Worm (Caenorhabditis elegans) whole organism, L4 larva: ENCODE measurements around the gene C43C3.4.
"Not testable (repeated sequence)": the region's sequence is repeated elsewhere in the genome, so short reads cannot be mapped to it uniquely, and the experiment has no call there.

Experiments used
- F10B5.3 ChIP-seq: sonication (generic microtip); optimal IDR thresholded peaks from 2 replicates; lab custom pipeline; 2016; ENCODE audit warnings: mild to moderate bottlenecking, missing genetic modification characterization, missing compliant biosample characterization
- R02D3.7 ChIP-seq: fragments of 150-350 bp; sonication (generic microtip); optimal IDR thresholded peaks from 3 replicates; lab custom pipeline; 2014; ENCODE audit warnings: missing biosample characterization, missing genetic modification characterization
- T20F7.1 ChIP-seq: fragments of 200-800 bp; sonication (Bioruptor generic); optimal IDR thresholded peaks from 2 replicates; lab custom pipeline; 2018; ENCODE audit warnings: mild to moderate bottlenecking, missing genetic modification characterization, missing compliant biosample characterization
- Y5F2A.4 ChIP-seq: fragments of 200-800 bp; sonication (Bioruptor generic); optimal IDR thresholded peaks from 2 replicates; lab custom pipeline; 2018; ENCODE audit warnings: mild to moderate bottlenecking, missing genetic modification characterization, missing compliant biosample characterization
- aha-1 ChIP-seq: fragments of 150-350 bp; peaks from one replicate; lab custom pipeline; 2014; ENCODE audit warnings: missing biosample characterization, missing genetic modification characterization
- arid-1 ChIP-seq: fragments of 200-800 bp; sonication (Bioruptor generic); conservative IDR thresholded peaks from 2 replicates; pipeline ENCODE4 v1.3.6; 2022; ENCODE audit warnings: missing genetic modification reagents, missing genetic modification characterization, missing compliant biosample characterization
- ceh-28 ChIP-seq: fragments of 150-350 bp; optimal IDR thresholded peaks from 2 replicates; lab custom pipeline; 2014; ENCODE audit warnings: missing biosample characterization, missing genetic modification reagents, missing genetic modification characterization
- ceh-62 ChIP-seq: sonication (generic microtip); optimal IDR thresholded peaks from 2 replicates; lab custom pipeline; 2017; ENCODE audit warnings: missing biosample characterization, missing genetic modification characterization
- daf-8 ChIP-seq: fragments of 200-800 bp; sonication (Bioruptor generic); IDR thresholded peaks from 2 replicates; pipeline ENCODE4 v1.3.6; 2022; ENCODE audit warnings: missing genetic modification characterization, missing compliant biosample characterization
- dmd-6 ChIP-seq: fragments of 200-800 bp; sonication (Bioruptor generic); IDR thresholded peaks from 2 replicates; pipeline ENCODE4 v1.3.6; 2022; ENCODE audit warnings: missing genetic modification reagents, missing genetic modification characterization, missing compliant biosample characterization
- dmd-8 ChIP-seq: fragments of 200-800 bp; sonication (Bioruptor generic); IDR thresholded peaks from 2 replicates; pipeline ENCODE4 v1.3.6; 2022; ENCODE audit warnings: missing genetic modification characterization, missing compliant biosample characterization
- dmd-9 ChIP-seq: fragments of 200-800 bp; sonication (Bioruptor generic); IDR thresholded peaks from 2 replicates; pipeline ENCODE4 v1.3.6; 2022; ENCODE audit warnings: missing genetic modification reagents, missing genetic modification characterization, missing compliant biosample characterization
- dpl-1 ChIP-seq: fragments of 150-350 bp; optimal IDR thresholded peaks from 2 replicates; lab custom pipeline; 2014; ENCODE audit warnings: missing biosample characterization, missing genetic modification reagents, missing genetic modification characterization
- hlh-11 ChIP-seq: fragments of 200-800 bp; sonication (Bioruptor generic); optimal IDR thresholded peaks from 2 replicates; lab custom pipeline; 2018; ENCODE audit warnings: mild to moderate bottlenecking, missing genetic modification characterization, missing compliant biosample characterization
- jun-1 ChIP-seq: fragments of 150-350 bp; optimal IDR thresholded peaks from 2 replicates; lab custom pipeline; 2014; ENCODE audit warnings: missing biosample characterization, missing genetic modification reagents, missing genetic modification characterization
- lin-15B ChIP-seq: fragments of 150-350 bp; sonication (generic microtip); optimal IDR thresholded peaks from 3 replicates; lab custom pipeline; 2014; ENCODE audit warnings: missing biosample characterization, missing genetic modification characterization
- mdt-29 ChIP-seq: fragments of 200-800 bp; sonication (Bioruptor generic); IDR thresholded peaks from 2 replicates; pipeline ENCODE4 v1.3.6; 2022; ENCODE audit warnings: missing genetic modification reagents, missing genetic modification characterization, missing compliant biosample characterization
- nhr-111 ChIP-seq: fragments of 200-800 bp; sonication (Bioruptor generic); optimal IDR thresholded peaks from 2 replicates; lab custom pipeline; 2018; ENCODE audit warnings: mild to moderate bottlenecking, missing genetic modification characterization, missing compliant biosample characterization
- nhr-25 ChIP-seq: sonication (generic microtip); optimal IDR thresholded peaks from 2 replicates; lab custom pipeline; 2017; ENCODE audit warnings: missing genetic modification characterization, mild to moderate bottlenecking, missing compliant biosample characterization, antibody characterized with exemption, moderate library complexity, borderline replicate concordance; ENCODE audit not compliant: insufficient read depth
- php-3 ChIP-seq: fragments of 200-800 bp; sonication (Bioruptor generic); IDR thresholded peaks from 2 replicates; pipeline ENCODE4 v1.3.6; 2022; ENCODE audit warnings: missing genetic modification reagents, missing genetic modification characterization, missing compliant biosample characterization
- rbr-2 ChIP-seq: sonication (generic microtip); optimal IDR thresholded peaks from 2 replicates; lab custom pipeline; 2016; ENCODE audit warnings: missing genotype, missing genetic modification characterization, missing compliant biosample characterization
- tag-97 ChIP-seq: fragments of 200-800 bp; sonication (Bioruptor generic); IDR thresholded peaks from 2 replicates; pipeline ENCODE4 v1.3.6; 2022; ENCODE audit warnings: missing genetic modification characterization, missing compliant biosample characterization
- tra-1 ChIP-seq: fragments of 200-800 bp; sonication (Bioruptor generic); IDR thresholded peaks from 2 replicates; pipeline ENCODE4 v1.3.6; 2022; ENCODE audit warnings: missing genetic modification reagents, missing genetic modification characterization, missing compliant biosample characterization
- unc-130 ChIP-seq: sonication (generic microtip); optimal IDR thresholded peaks from 2 replicates; lab custom pipeline; 2016; ENCODE audit warnings: missing genetic modification reagents, missing genetic modification characterization, missing compliant biosample characterization
- unc-62 ChIP-seq, 3 experiments: fragments of 150-350 bp in 1 of 3; sonication (generic microtip); optimal IDR thresholded peaks in 2 of 3; peaks in 1 of 3; 1 replicate in 1 of 3; 2 replicates in 2 of 3; lab custom pipeline; 2014 to 2017; ENCODE audit warnings: missing biosample characterization in 3 of 3, missing genetic modification characterization in 3 of 3, missing genetic modification reagents in 3 of 3, missing genotype in 1 of 3
- vab-7 ChIP-seq: fragments of 200-800 bp; sonication (Bioruptor generic); IDR thresholded peaks from 2 replicates; pipeline ENCODE4 v1.3.6; 2022; ENCODE audit warnings: missing genetic modification reagents, missing genetic modification characterization, missing compliant biosample characterization
- zfp-2 ChIP-seq: sonication (generic microtip); optimal IDR thresholded peaks from 2 replicates; lab custom pipeline; 2016; ENCODE audit warnings: mild to moderate bottlenecking, missing genetic modification characterization, missing compliant biosample characterization
- zfp-3 ChIP-seq: fragments of 200-800 bp; sonication (Bioruptor generic); conservative IDR thresholded peaks from 2 replicates; pipeline ENCODE4 v1.3.6; 2022; ENCODE audit warnings: missing genetic modification reagents, missing genetic modification characterization, missing compliant biosample characterization

Gene C43C3.4

DNA sequence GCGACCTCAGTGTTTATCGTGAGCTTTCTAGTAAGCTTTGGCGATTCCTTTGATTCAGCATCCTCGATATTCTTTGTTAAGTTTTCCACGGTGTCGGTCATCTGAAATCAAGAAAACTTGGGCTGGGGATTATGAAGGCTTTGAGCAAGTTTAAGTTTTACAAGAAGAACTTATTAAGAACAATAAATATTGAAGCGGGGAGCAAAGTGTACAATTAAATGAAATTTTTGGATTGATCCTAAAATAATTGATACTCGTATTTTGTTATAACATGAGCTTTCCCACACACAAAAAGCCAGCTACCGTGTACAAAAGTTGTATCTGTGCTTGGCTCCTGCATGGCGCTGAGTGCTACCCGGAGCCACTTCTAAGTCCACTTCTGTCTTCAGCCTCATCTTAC is 39.8 kb downstream of the C43C3.4 start, which contains the start of gene F34H10.3:
TSS of gene F34H10.3 (minus strand) at position 101 of the 400 bp plus-strand sequence.
- no peak for TF ChIP-seq nhr-25
- TF ChIP-seq rbr-2 (tag; lab: Kevin White, UChicago) = no peak
- no peak for TF ChIP-seq lin-15B
- TF ChIP-seq tag-97 (GFP tag; lab: Robert Waterston, UW) = no peak
- no peak for TF ChIP-seq T20F7.1 (GFP tag; lab: Kevin White, UChicago)
- TF ChIP-seq dpl-1 (GFP tag; lab: Kevin White, UChicago) = no peak
- no peak for TF ChIP-seq hlh-11 (tag; lab: Kevin White, UChicago)
- no peak for TF ChIP-seq zfp-3
- peak; percentile 11 for TF ChIP-seq aha-1

ce11 chrX:9629552-9629951 is 45.1 kb downstream of the C43C3.4 start:
- no peak for TF ChIP-seq tra-1
- TF ChIP-seq ceh-28 = no peak
- TF ChIP-seq daf-8 = no peak
- no peak for TF ChIP-seq dmd-6
- TF ChIP-seq Y5F2A.4 (GFP tag; lab: Kevin White, UChicago) = no peak
- TF ChIP-seq unc-62 (GFP tag; optimal IDR thresholded peaks at IDR 0.05 in 1 of 2; lab: Kevin White, UChicago) = no peak
- TF ChIP-seq unc-62 (tag; optimal IDR thresholded peaks at IDR 0.05; lab: Kevin White, UChicago) = no peak
- no peak for TF ChIP-seq F10B5.3
- TF ChIP-seq arid-1 = no peak
- no peak for TF ChIP-seq aha-1
- TF ChIP-seq unc-130 (GFP tag; lab: Kevin White, UChicago) = no peak
- TF ChIP-seq php-3 (GFP tag; lab: Robert Waterston, UW) = no peak
- no peak for TF ChIP-seq zfp-2 (tag; lab: Kevin White, UChicago)
- no peak for TF ChIP-seq jun-1 (tag; lab: Kevin White, UChicago)

DNA sequence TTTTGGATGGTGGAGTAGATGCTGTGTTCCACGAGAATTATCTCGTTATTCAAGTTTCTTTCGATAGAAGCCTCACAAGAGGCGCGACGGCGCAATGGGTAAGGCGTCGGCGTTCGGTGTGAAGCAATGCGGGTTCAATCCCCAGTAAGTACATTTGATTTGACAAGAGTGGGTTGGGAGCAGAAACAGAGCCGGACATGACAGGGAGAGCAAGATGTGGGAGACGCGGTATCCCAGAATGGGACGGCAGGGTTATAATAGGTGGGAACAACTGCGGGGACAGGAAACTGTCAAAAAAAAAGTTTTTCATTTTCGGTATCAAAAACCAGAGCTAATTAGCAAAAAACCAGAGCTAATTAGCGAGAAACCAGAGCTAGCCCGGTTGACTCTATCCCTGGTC is 47.5 kb downstream of the C43C3.4 start:
- TF ChIP-seq dmd-6 (0 out of 2 replicates have a peak, but pooled peaks have one; percentile 17), mdt-29 (0 out of 2 replicates have a peak, but pooled peaks have one; percentile 18), tag-97 (GFP tag; lab: Robert Waterston, UW) (0 out of 2 replicates have a peak, but pooled peaks have one; percentile 19), php-3 (GFP tag; lab: Robert Waterston, UW) (peak; percentile 53; the same call in 1 of the 2 replicates), dmd-9 (peak; percentile 73; the same call in 1 of the 2 replicates), vab-7 (0 out of 2 replicates have a peak, but pooled peaks have one; percentile 9), dmd-8 (GFP tag; lab: Robert Waterston, UW) (peak; percentile 66; the same call in 1 of the 2 replicates)

- TF ChIP-seq ceh-62 (tag; lab: Kevin White, UChicago); R02D3.7 (tag; lab: Kevin White, UChicago); nhr-111 (GFP tag; lab: Kevin White, UChicago): not testable (repeated sequence)
These were observed 48.9 kb downstream of the C43C3.4 start, which contains the start of gene F34H10.1 for ce11 chrX:9625824-9626223. TSS of gene F34H10.1 (plus strand) at chrX:9626124.
